Worm (Caenorhabditis elegans) whole organism, L1 larva: ENCODE data around the gene Y75B12B.3.
"Not testable (repeated sequence)": the region's sequence is repeated elsewhere in the genome, so short reads cannot be mapped to it uniquely, and the experiment has no call there.

ENCODE experiments used
- Y116A8C.19 ChIP-seq: sonication (generic microtip); optimal IDR thresholded peaks from 2 replicates; lab custom pipeline; 2016; ENCODE audit warnings: missing compliant biosample characterization, missing genetic modification characterization, borderline replicate concordance
- aha-1 ChIP-seq: fragments of 150-350 bp; optimal IDR thresholded peaks from 2 replicates; lab custom pipeline; 2014; ENCODE audit warnings: missing biosample characterization, missing genetic modification characterization
- alr-1 ChIP-seq: fragments of 200-800 bp; sonication (Bioruptor generic); optimal IDR thresholded peaks from 2 replicates; lab custom pipeline; 2018; ENCODE audit warnings: borderline replicate concordance, mild to moderate bottlenecking, missing genetic modification characterization, missing compliant biosample characterization
- ceh-82 ChIP-seq, 3 experiments: fragments of 150-350 bp in 1 of 3; sonication (generic microtip) in 2 of 3; optimal IDR thresholded peaks; 2 replicates each; lab custom pipeline; 2014 to 2017; ENCODE audit warnings: missing biosample characterization in 3 of 3, missing genetic modification characterization in 3 of 3
- ceh-88 ChIP-seq: fragments of 200-800 bp; sonication (Bioruptor generic); IDR thresholded peaks from 2 replicates; pipeline ENCODE4 v1.3.6; 2022; ENCODE audit warnings: missing genetic modification characterization, missing compliant biosample characterization
- ces-1 ChIP-seq: fragments of 150-350 bp; optimal IDR thresholded peaks from 2 replicates; lab custom pipeline; 2014; ENCODE audit warnings: missing biosample characterization, missing genetic modification reagents, missing genetic modification characterization
- dpl-1 ChIP-seq, 3 experiments: fragments of 150-350 bp in 2 of 3; sonication (generic microtip) in 1 of 3; optimal IDR thresholded peaks; 2 replicates each; lab custom pipeline; 2014 to 2017; ENCODE audit warnings: missing biosample characterization in 3 of 3, missing genetic modification characterization in 3 of 3, missing genetic modification reagents in 3 of 3
- efl-1 ChIP-seq, 4 experiments: fragments of 150-350 bp; optimal IDR thresholded peaks in 3 of 4; peaks in 1 of 4; 1 replicate in 1 of 4; 2 replicates in 3 of 4; lab custom pipeline; 2014; ENCODE audit warnings: missing biosample characterization in 2 of 4, missing genetic modification characterization in 2 of 4, missing genetic modification reagents in 2 of 4
- elt-2 ChIP-seq: sonication (generic microtip); optimal IDR thresholded peaks from 2 replicates; lab custom pipeline; 2016; ENCODE audit warnings: missing genetic modification characterization, mild to moderate bottlenecking, inconsistent platforms, missing compliant biosample characterization, missing genetic modification reagents
- fkh-10 ChIP-seq: sonication (generic microtip); optimal IDR thresholded peaks from 2 replicates; lab custom pipeline; 2017; ENCODE audit warnings: missing biosample characterization, missing genetic modification reagents, missing genetic modification characterization
- hlh-17 ChIP-seq: fragments of 200-800 bp; sonication (Bioruptor generic); optimal IDR thresholded peaks from 2 replicates; lab custom pipeline; 2018; ENCODE audit warnings: missing genetic modification characterization, mild to moderate bottlenecking, missing compliant biosample characterization, moderate library complexity, borderline replicate concordance
- hpl-2 ChIP-seq: fragments of 150-350 bp; optimal IDR thresholded peaks from 2 replicates; lab custom pipeline; 2014; ENCODE audit warnings: missing biosample characterization, missing genetic modification reagents, missing genetic modification characterization
- isw-1 ChIP-seq: fragments of 200-800 bp; sonication (Bioruptor generic); IDR thresholded peaks from 2 replicates; pipeline ENCODE4 v1.3.6; 2022; ENCODE audit warnings: missing genetic modification characterization, missing compliant biosample characterization
- lin-15B ChIP-seq: fragments of 150-350 bp; sonication (generic microtip); optimal IDR thresholded peaks from 3 replicates; lab custom pipeline; 2014; ENCODE audit warnings: missing biosample characterization, missing genetic modification characterization
- lin-35 ChIP-seq, 2 experiments: fragments of 150-350 bp; optimal IDR thresholded peaks; 2 replicates each; lab custom pipeline; 2014; ENCODE audit warnings: missing biosample characterization in 2 of 2, missing genetic modification characterization in 2 of 2, missing genetic modification reagents in 2 of 2
- lsy-2 ChIP-seq, 2 experiments: fragments of 150-350 bp; optimal IDR thresholded peaks; 2 replicates each; lab custom pipeline; 2014; ENCODE audit warnings: missing biosample characterization in 2 of 2, missing genetic modification characterization in 2 of 2
- mdl-1 ChIP-seq, 2 experiments: fragments of 150-350 bp; optimal IDR thresholded peaks; 2 replicates each; lab custom pipeline; 2014 to 2017; ENCODE audit warnings: missing biosample characterization in 2 of 2, missing genetic modification characterization in 2 of 2, inconsistent platforms in 1 of 2
- mef-2 ChIP-seq: fragments of 150-350 bp; optimal IDR thresholded peaks from 2 replicates; lab custom pipeline; 2014; ENCODE audit warnings: missing biosample characterization, missing genetic modification characterization
- nhr-19 ChIP-seq: fragments of 200-800 bp; sonication (Bioruptor generic); conservative IDR thresholded peaks from 2 replicates; pipeline ENCODE4 v1.3.6; 2022; ENCODE audit warnings: missing genetic modification characterization, missing compliant biosample characterization
- nhr-71 ChIP-seq: sonication (generic microtip); optimal IDR thresholded peaks from 2 replicates; lab custom pipeline; 2016; ENCODE audit warnings: mild to moderate bottlenecking, missing genetic modification characterization, moderate library complexity, missing compliant biosample characterization
- nhr-84 ChIP-seq: sonication (generic microtip); optimal IDR thresholded peaks from 2 replicates; lab custom pipeline; 2017; ENCODE audit warnings: missing biosample characterization, missing genetic modification characterization
- nhr-85 ChIP-seq: sonication (generic microtip); peaks from one replicate; lab custom pipeline; 2016; ENCODE audit warnings: missing genetic modification characterization, inconsistent platforms, missing compliant biosample characterization
- nhr-90 ChIP-seq: sonication (generic microtip); optimal IDR thresholded peaks from 2 replicates; lab custom pipeline; 2016; ENCODE audit warnings: mild to moderate bottlenecking, missing genetic modification characterization, missing compliant biosample characterization; ENCODE audit not compliant: poor library complexity
- pag-3 ChIP-seq: sonication (generic microtip); optimal IDR thresholded peaks from 2 replicates; lab custom pipeline; 2017; ENCODE audit warnings: missing genetic modification characterization, mild to moderate bottlenecking, missing compliant biosample characterization, antibody characterized with exemption, borderline replicate concordance; ENCODE audit not compliant: insufficient read depth
- pqm-1 ChIP-seq: sonication (generic microtip); optimal IDR thresholded peaks from 3 replicates; lab custom pipeline; 2017; ENCODE audit warnings: missing biosample characterization, missing genetic modification characterization
- rnt-1 ChIP-seq: sonication (generic microtip); optimal IDR thresholded peaks from 2 replicates; lab custom pipeline; 2016; ENCODE audit warnings: mild to moderate bottlenecking, missing genetic modification characterization, moderate library complexity, missing compliant biosample characterization
- skn-1 ChIP-seq: fragments of 150-350 bp; optimal IDR thresholded peaks from 2 replicates; lab custom pipeline; 2014; ENCODE audit warnings: missing biosample characterization, missing genetic modification characterization
- snu-23 ChIP-seq: sonication (generic microtip); optimal IDR thresholded peaks from 2 replicates; lab custom pipeline; 2016; ENCODE audit warnings: missing genetic modification characterization, missing compliant biosample characterization
- sox-4 ChIP-seq: sonication (generic microtip); optimal IDR thresholded peaks from 2 replicates; lab custom pipeline; 2016; ENCODE audit warnings: missing genetic modification characterization, missing compliant biosample characterization
- swsn-7 ChIP-seq: sonication (generic microtip); optimal IDR thresholded peaks from 2 replicates; lab custom pipeline; 2016; ENCODE audit warnings: missing genetic modification characterization, missing compliant biosample characterization
- tbx-2 ChIP-seq: sonication (generic microtip); optimal IDR thresholded peaks from 2 replicates; lab custom pipeline; 2016; ENCODE audit warnings: missing genetic modification characterization, missing compliant biosample characterization
- unc-130 ChIP-seq: fragments of 150-350 bp; optimal IDR thresholded peaks from 2 replicates; lab custom pipeline; 2017; ENCODE audit warnings: missing biosample characterization, missing genetic modification characterization, inconsistent platforms
- unc-62 ChIP-seq: fragments of 150-350 bp; optimal IDR thresholded peaks from 2 replicates; lab custom pipeline; 2014; ENCODE audit warnings: missing biosample characterization, missing genetic modification reagents, missing genetic modification characterization
- unc-86 ChIP-seq: sonication (generic microtip); optimal IDR thresholded peaks from 2 replicates; lab custom pipeline; 2016; ENCODE audit warnings: missing genetic modification characterization, missing compliant biosample characterization
- unc-98 ChIP-seq: fragments of 200-800 bp; sonication (Bioruptor generic); IDR thresholded peaks from 2 replicates; pipeline ENCODE4 v1.3.6; 2022; ENCODE audit warnings: missing genetic modification characterization, missing compliant biosample characterization
- vab-15 ChIP-seq: sonication (generic microtip); optimal IDR thresholded peaks from 2 replicates; lab custom pipeline; 2017; ENCODE audit warnings: missing genotype, mild to moderate bottlenecking, missing genetic modification characterization, missing compliant biosample characterization
- zag-1 ChIP-seq: fragments of 150-350 bp; optimal IDR thresholded peaks from 2 replicates; lab custom pipeline; 2014; ENCODE audit warnings: missing biosample characterization, missing genetic modification characterization
- zip-4 ChIP-seq: fragments of 200-800 bp; sonication (Bioruptor generic); optimal IDR thresholded peaks from 2 replicates; lab custom pipeline; 2018; ENCODE audit warnings: mild to moderate bottlenecking, missing genetic modification characterization, moderate library complexity, missing compliant biosample characterization

Y75B12B.3 gene

ce11 chrV:15215175-15215574 lies 29.1 kb upstream of the Y75B12B.3 start, which contains the start of gene sri-26:
sri-26 (plus strand) TSS chrV:15215475.
- not testable (repeated sequence) for TF ChIP-seq unc-130; nhr-19 (GFP tag; lab: Robert Waterston, UW); pag-3 (tag; lab: Kevin White, UChicago)

- TF ChIP-seq hpl-2 (GFP tag; lab: Kevin White, UChicago); ceh-82 (tag; optimal IDR thresholded peaks at IDR 0.05; lab: Kevin White, UChicago); vab-15 (tag; lab: Kevin White, UChicago): not testable (repeated sequence)
Observed at ce11 chrV:15211869-15212268, 25.8 kb upstream of the Y75B12B.3 start, which contains the start of gene sri-24. sri-24 (plus strand) TSS chrV:15212169.

ce11 chrV:15207681-15208080 lies 21.6 kb upstream of the Y75B12B.3 start, which contains the start of gene C41G6.12:
C41G6.12 (minus strand) TSS chrV:15207781.
- TF ChIP-seq aha-1 (tag; lab: Kevin White, UChicago); zip-4 (GFP tag; lab: Kevin White, UChicago); nhr-90 (tag; lab: Kevin White, UChicago): not testable (repeated sequence)

ce11 chrV:15199768-15200167 lies 13.7 kb upstream of the Y75B12B.3 start, which contains the start of gene Y75B12B.10:
Y75B12B.10 (plus strand) TSS chrV:15200068.
- no peak for TF ChIP-seq nhr-71
- TF ChIP-seq mdl-1 (tag; optimal IDR thresholded peaks at IDR 0.05; lab: Kevin White, UChicago) = no peak
- no peak for TF ChIP-seq isw-1
- no peak for TF ChIP-seq tbx-2 (tag; lab: Kevin White, UChicago)

- no peak for TF ChIP-seq lsy-2 (tag; optimal IDR thresholded peaks at IDR 0.05; lab: Kevin White, UChicago)
- no peak for TF ChIP-seq elt-2 (tag; lab: Kevin White, UChicago)
- no peak for TF ChIP-seq rnt-1
- no peak for TF ChIP-seq fkh-10
- no peak for TF ChIP-seq Y116A8C.19
- no peak for TF ChIP-seq unc-98 (GFP tag; lab: Robert Waterston, UW)
- no peak for TF ChIP-seq zip-4 (GFP tag; lab: Kevin White, UChicago)
- TF ChIP-seq sox-4 (tag; lab: Kevin White, UChicago) = no peak
- no peak for TF ChIP-seq unc-86 (tag; lab: Kevin White, UChicago)
- no peak for TF ChIP-seq unc-62 (GFP tag; lab: Kevin White, UChicago)
- TF ChIP-seq mdl-1 (tag; optimal IDR thresholded peaks at IDR 0.05; lab: Kevin White, UChicago) = no peak
- no peak for TF ChIP-seq mef-2
- TF ChIP-seq ces-1 (GFP tag; lab: Kevin White, UChicago) = no peak
- no peak for TF ChIP-seq hlh-17 (GFP tag; lab: Kevin White, UChicago)
- no peak for TF ChIP-seq swsn-7 (tag; lab: Kevin White, UChicago)
- TF ChIP-seq, all 84 proteins: peak for 0
Observed at ce11 chrV:15197955-15198354, 11.9 kb upstream of the Y75B12B.3 start, which contains the start of gene srw-1. srw-1 (plus strand) TSS chrV:15198255.

ce11 chrV:15193909-15194308 lies 7.8 kb upstream of the Y75B12B.3 start, which contains the start of gene Y75B12B.13:
Y75B12B.13 (minus strand) TSS chrV:15194009.
- no peak for TF ChIP-seq efl-1 (optimal IDR thresholded peaks at IDR 0.05; lab: Kevin White, UChicago)
- peak in 1 of 2 experiments; percentile 51 for TF ChIP-seq efl-1 (GFP tag; optimal IDR thresholded peaks at IDR 0.05 in 1 of 2; lab: Kevin White, UChicago)
- no peak for TF ChIP-seq nhr-84 (tag; lab: Kevin White, UChicago)

- TF ChIP-seq ceh-88 (GFP tag; lab: Robert Waterston, UW) = no peak
- no peak for TF ChIP-seq pqm-1 (tag; lab: Kevin White, UChicago)
- no peak for TF ChIP-seq pag-3 (tag; lab: Kevin White, UChicago)
- no peak for TF ChIP-seq skn-1 (tag; lab: Kevin White, UChicago)
- no peak for TF ChIP-seq swsn-7 (tag; lab: Kevin White, UChicago)
- no peak for TF ChIP-seq vab-15 (tag; lab: Kevin White, UChicago)
- TF ChIP-seq dpl-1 (GFP tag; optimal IDR thresholded peaks at IDR 0.05; lab: Kevin White, UChicago) = no peak
- TF ChIP-seq alr-1 (tag; lab: Kevin White, UChicago) = no peak
- TF ChIP-seq nhr-85 (tag; lab: Kevin White, UChicago) = peak; percentile 27
- TF ChIP-seq snu-23 = no peak
- no peak for TF ChIP-seq unc-130
- TF ChIP-seq lin-35 (GFP tag; optimal IDR thresholded peaks at IDR 0.05; lab: Kevin White, UChicago) = peak in 1 of 2 experiments; percentile 33
- no peak for TF ChIP-seq lsy-2 (tag; optimal IDR thresholded peaks at IDR 0.05; lab: Kevin White, UChicago)
- TF ChIP-seq fkh-10 = no peak
- no peak for TF ChIP-seq lin-15B (tag; lab: Kevin White, UChicago)
- TF ChIP-seq efl-1 (optimal IDR thresholded peaks at IDR 0.05; lab: Kevin White, UChicago) = no peak
- peak in 1 of 2 experiments; percentile 16 for TF ChIP-seq efl-1 (GFP tag; optimal IDR thresholded peaks at IDR 0.05 in 1 of 2; lab: Kevin White, UChicago)
- no peak for TF ChIP-seq zag-1
- TF ChIP-seq nhr-84 (tag; lab: Kevin White, UChicago) = no peak
Observed at ce11 chrV:15192377-15192776, 6.3 kb upstream of the Y75B12B.3 start, which contains the start of gene plc-2. plc-2 (plus strand) TSS chrV:15192572.
